Worm (Caenorhabditis elegans) whole organism, L2 larva: ENCODE results near the gene chil-10.
A peak's percentile ranks its signal among the peaks of the same experiment; 100 is the strongest.

Source experiments
- C34F6.9 ChIP-seq: fragments of 150-350 bp; optimal IDR thresholded peaks from 2 replicates; lab custom pipeline; 2014; ENCODE audit warnings: missing biosample characterization, missing genetic modification characterization
- F13H6.1 ChIP-seq: sonication (generic microtip); optimal IDR thresholded peaks from 2 replicates; lab custom pipeline; 2016; ENCODE audit warnings: missing genetic modification characterization, missing compliant biosample characterization
- R02D3.7 ChIP-seq: fragments of 150-350 bp; optimal IDR thresholded peaks from 2 replicates; lab custom pipeline; 2014; ENCODE audit warnings: missing biosample characterization, missing genetic modification characterization
- Y55F3AM.14 ChIP-seq: fragments of 200-800 bp; sonication (Bioruptor generic); optimal IDR thresholded peaks from 2 replicates; lab custom pipeline; 2018; ENCODE audit warnings: mild to moderate bottlenecking, missing genetic modification characterization, missing compliant biosample characterization
- alr-1 ChIP-seq: fragments of 150-350 bp; optimal IDR thresholded peaks from 2 replicates; lab custom pipeline; 2014; ENCODE audit warnings: missing biosample characterization, missing genetic modification characterization
- aly-2 ChIP-seq: fragments of 150-350 bp; optimal IDR thresholded peaks from 2 replicates; lab custom pipeline; 2014; ENCODE audit warnings: missing biosample characterization, missing genetic modification characterization
- ama-1 ChIP-seq: fragments of 150-350 bp; optimal IDR thresholded peaks from 2 replicates; lab custom pipeline; 2018; ENCODE audit warnings: inconsistent platforms
- blmp-1 ChIP-seq: sonication (generic microtip); optimal IDR thresholded peaks from 2 replicates; lab custom pipeline; 2017; ENCODE audit warnings: missing genetic modification characterization, mild to moderate bottlenecking, missing compliant biosample characterization, antibody characterized with exemption, moderate library complexity; ENCODE audit not compliant: insufficient read depth
- crh-2 ChIP-seq: sonication (generic microtip); optimal IDR thresholded peaks from 2 replicates; lab custom pipeline; 2017; ENCODE audit warnings: missing biosample characterization, missing genetic modification characterization
- egl-27 ChIP-seq: sonication (generic microtip); optimal IDR thresholded peaks from 3 replicates; lab custom pipeline; 2017; ENCODE audit warnings: missing biosample characterization, missing genetic modification reagents, missing genetic modification characterization
- elt-3 ChIP-seq: sonication (generic microtip); optimal IDR thresholded peaks from 2 replicates; lab custom pipeline; 2017; ENCODE audit warnings: missing biosample characterization, missing genetic modification characterization
- fos-1 ChIP-seq: fragments of 150-350 bp; optimal IDR thresholded peaks from 2 replicates; lab custom pipeline; 2014; ENCODE audit warnings: missing biosample characterization, missing genetic modification characterization
- gmeb-1 ChIP-seq: fragments of 150-350 bp; optimal IDR thresholded peaks from 2 replicates; lab custom pipeline; 2014; ENCODE audit warnings: missing biosample characterization, missing genetic modification characterization
- lin-11 ChIP-seq: fragments of 150-350 bp; sonication (generic microtip); optimal IDR thresholded peaks from 2 replicates; lab custom pipeline; 2014; ENCODE audit warnings: missing biosample characterization, missing genetic modification characterization, inconsistent platforms, mixed read lengths
- lin-13 ChIP-seq: fragments of 150-350 bp; optimal IDR thresholded peaks from 2 replicates; lab custom pipeline; 2014; ENCODE audit warnings: missing biosample characterization, missing genetic modification reagents, missing genetic modification characterization
- lin-39 ChIP-seq: fragments of 150-350 bp; optimal IDR thresholded peaks from 2 replicates; lab custom pipeline; 2014; ENCODE audit warnings: missing biosample characterization, missing genetic modification reagents, missing genetic modification characterization
- lsy-2 ChIP-seq, 2 experiments: fragments of 150-350 bp in 1 of 2; sonication (generic microtip) in 1 of 2; optimal IDR thresholded peaks; 2 replicates each; lab custom pipeline; 2014 to 2017; ENCODE audit warnings: missing biosample characterization in 2 of 2, missing genetic modification characterization in 2 of 2
- mab-5 ChIP-seq: fragments of 150-350 bp; optimal IDR thresholded peaks from 2 replicates; lab custom pipeline; 2014; ENCODE audit warnings: missing biosample characterization, missing genetic modification characterization
- mbf-1 ChIP-seq: sonication (generic microtip); optimal IDR thresholded peaks from 2 replicates; lab custom pipeline; 2017; ENCODE audit warnings: missing biosample characterization, missing genetic modification characterization
- nhr-10 ChIP-seq: sonication (generic microtip); optimal IDR thresholded peaks from 2 replicates; lab custom pipeline; 2017; ENCODE audit warnings: missing biosample characterization, missing genetic modification characterization
- nhr-11 ChIP-seq: fragments of 150-350 bp; optimal IDR thresholded peaks from 2 replicates; lab custom pipeline; 2014; ENCODE audit warnings: missing biosample characterization, missing genetic modification characterization
- nhr-12 ChIP-seq: fragments of 150-350 bp; optimal IDR thresholded peaks from 2 replicates; lab custom pipeline; 2014; ENCODE audit warnings: missing biosample characterization, missing genetic modification characterization
- nhr-129 ChIP-seq: fragments of 150-350 bp; optimal IDR thresholded peaks from 2 replicates; lab custom pipeline; 2014; ENCODE audit warnings: missing biosample characterization, missing genetic modification characterization
- nhr-21 ChIP-seq: fragments of 150-350 bp; optimal IDR thresholded peaks from 2 replicates; lab custom pipeline; 2014; ENCODE audit warnings: missing biosample characterization, missing genetic modification characterization
- nhr-237 ChIP-seq: fragments of 150-350 bp; optimal IDR thresholded peaks from 2 replicates; lab custom pipeline; 2014; ENCODE audit warnings: missing biosample characterization, missing genetic modification characterization
- nhr-25 ChIP-seq: fragments of 150-350 bp; sonication (generic microtip); optimal IDR thresholded peaks from 3 replicates; lab custom pipeline; 2014; ENCODE audit warnings: missing biosample characterization, missing genetic modification characterization
- nhr-6 ChIP-seq: fragments of 150-350 bp; optimal IDR thresholded peaks from 2 replicates; lab custom pipeline; 2014; ENCODE audit warnings: missing biosample characterization, missing genetic modification characterization
- nhr-77 ChIP-seq: fragments of 150-350 bp; optimal IDR thresholded peaks from 2 replicates; lab custom pipeline; 2014; ENCODE audit warnings: missing biosample characterization, missing genetic modification characterization
- peb-1 ChIP-seq: fragments of 150-350 bp; optimal IDR thresholded peaks from 2 replicates; lab custom pipeline; 2014; ENCODE audit warnings: missing biosample characterization, missing genetic modification characterization
- sem-4 ChIP-seq: fragments of 150-350 bp; optimal IDR thresholded peaks from 2 replicates; lab custom pipeline; 2014; ENCODE audit warnings: missing biosample characterization, missing genetic modification reagents, missing genetic modification characterization
- skn-1 ChIP-seq: sonication (generic microtip); optimal IDR thresholded peaks from 2 replicates; lab custom pipeline; 2017; ENCODE audit warnings: missing biosample characterization, missing genetic modification characterization
- sma-9 ChIP-seq, 2 experiments: fragments of 150-350 bp in 1 of 2; sonication (generic microtip) in 1 of 2; optimal IDR thresholded peaks; 2 replicates each; lab custom pipeline; 2014 to 2016; ENCODE audit warnings: missing genetic modification characterization in 2 of 2, mild to moderate bottlenecking in 1 of 2, missing biosample characterization in 1 of 2, missing compliant biosample characterization in 1 of 2, missing genetic modification reagents in 1 of 2, moderate library complexity in 1 of 2
- snpc-4 ChIP-seq: fragments of 150-350 bp; optimal IDR thresholded peaks from 2 replicates; lab custom pipeline; 2014; ENCODE audit warnings: missing biosample characterization, missing genetic modification characterization
- unc-39 ChIP-seq: fragments of 150-350 bp; optimal IDR thresholded peaks from 2 replicates; lab custom pipeline; 2014; ENCODE audit warnings: missing biosample characterization, missing genetic modification characterization
- unc-55 ChIP-seq: fragments of 150-350 bp; sonication (generic microtip); optimal IDR thresholded peaks from 3 replicates; lab custom pipeline; 2014; ENCODE audit warnings: missing biosample characterization, missing genetic modification reagents, missing genetic modification characterization
- zag-1 ChIP-seq: fragments of 150-350 bp; optimal IDR thresholded peaks from 2 replicates; lab custom pipeline; 2014; ENCODE audit warnings: missing biosample characterization, missing genetic modification characterization
- ztf-11 ChIP-seq: sonication (generic microtip); optimal IDR thresholded peaks from 2 replicates; lab custom pipeline; 2017; ENCODE audit warnings: missing biosample characterization, missing genetic modification characterization
- ztf-4 ChIP-seq: fragments of 150-350 bp; optimal IDR thresholded peaks from 2 replicates; lab custom pipeline; 2014; ENCODE audit warnings: missing biosample characterization, missing genetic modification characterization

The chil-10 gene

ce11 chrX:918097-918496 lies 39.6 kb upstream of the chil-10 start, which contains the start of gene F35H12.5:
Gene F35H12.5 (plus strand): TSS chrX:918397.
- TF ChIP-seq ztf-11 (no peak), sma-9 (GFP tag; optimal IDR thresholded peaks at IDR 0.05; lab: Kevin White, UChicago) (no peak), sma-9 (tag; optimal IDR thresholded peaks at IDR 0.05; lab: Kevin White, UChicago) (no peak), nhr-237 (tag; lab: Kevin White, UChicago) (no peak), nhr-6 (tag; lab: Kevin White, UChicago) (no peak), ztf-4 (tag; lab: Kevin White, UChicago) (no peak), nhr-12 (tag; lab: Kevin White, UChicago) (no peak), nhr-129 (tag; lab: Kevin White, UChicago) (no peak)

ce11 chrX:924495-925008 lies 33.1 kb upstream of the chil-10 start, which contains the start of the genes pifk-1 and tbc-11:
Gene pifk-1 (minus strand): TSS chrX:924511.
Gene tbc-11 (plus strand): TSS chrX:924958.
- TF ChIP-seq lsy-2 (tag; optimal IDR thresholded peaks at IDR 0.05; lab: Kevin White, UChicago), result peak in 1 of 2 experiments; percentile 64
- peak; percentile 15 for TF ChIP-seq sem-4 (tag; lab: Kevin White, UChicago)
- TF ChIP-seq gmeb-1 (tag; lab: Kevin White, UChicago), result no peak
- TF ChIP-seq lin-11 (tag; lab: Kevin White, UChicago), result no peak
- peak; percentile 44 for TF ChIP-seq F13H6.1 (tag; lab: Kevin White, UChicago)
- peak; percentile 2 for TF ChIP-seq sma-9 (GFP tag; optimal IDR thresholded peaks at IDR 0.05; lab: Kevin White, UChicago)
- no peak for TF ChIP-seq sma-9 (tag; optimal IDR thresholded peaks at IDR 0.05; lab: Kevin White, UChicago)
- peak; percentile 21 for TF ChIP-seq nhr-21 (tag; lab: Kevin White, UChicago)
- no peak for TF ChIP-seq nhr-10 (tag; lab: Kevin White, UChicago)
- no peak for TF ChIP-seq R02D3.7
- TF ChIP-seq aly-2 (tag; lab: Kevin White, UChicago), result no peak
- no peak for TF ChIP-seq elt-3 (tag; lab: Kevin White, UChicago)
- peak; percentile 55 for TF ChIP-seq C34F6.9 (tag; lab: Kevin White, UChicago)
- TF ChIP-seq crh-2 (tag; lab: Kevin White, UChicago), result peak; percentile 70
- no peak for TF ChIP-seq mab-5 (tag; lab: Kevin White, UChicago)
- peak; percentile 30 for TF ChIP-seq egl-27 (tag; lab: Kevin White, UChicago)
- no peak for TF ChIP-seq nhr-77 (tag; lab: Kevin White, UChicago)
- no peak for TF ChIP-seq snpc-4 (tag; lab: Kevin White, UChicago)
- peak; percentile 78 for TF ChIP-seq nhr-129 (tag; lab: Kevin White, UChicago)
- TF ChIP-seq fos-1 (tag; lab: Kevin White, UChicago), result peak; percentile 78
- no peak for TF ChIP-seq ztf-4 (tag; lab: Kevin White, UChicago)
- TF ChIP-seq mbf-1 (tag; lab: Kevin White, UChicago), result no peak
- TF ChIP-seq skn-1 (tag; lab: Kevin White, UChicago), result no peak
- peak; percentile 78 for TF ChIP-seq unc-55 (GFP tag; lab: Kevin White, UChicago)
- no peak for TF ChIP-seq Y55F3AM.14
- no peak for TF ChIP-seq unc-39 (tag; lab: Kevin White, UChicago)
- TF ChIP-seq nhr-6 (tag; lab: Kevin White, UChicago), result no peak
- peak; percentile 11 for TF ChIP-seq nhr-25 (tag; lab: Kevin White, UChicago)
- peak; percentile 2 for TF ChIP-seq zag-1 (tag; lab: Kevin White, UChicago)
- no peak for TF ChIP-seq peb-1 (tag; lab: Kevin White, UChicago)
- no peak for TF ChIP-seq nhr-11 (tag; lab: Kevin White, UChicago)

ce11 chrX:926125-926524 lies 31.6 kb upstream of the chil-10 start:
- TF ChIP-seq nhr-12 (tag; lab: Kevin White, UChicago), result no peak
- no peak for TF ChIP-seq alr-1
- no peak for TF ChIP-seq skn-1 (tag; lab: Kevin White, UChicago)
- TF ChIP-seq lin-13 (GFP tag; lab: Kevin White, UChicago), result no peak
- no peak for TF ChIP-seq nhr-237 (tag; lab: Kevin White, UChicago)
- no peak for TF ChIP-seq Y55F3AM.14
- TF ChIP-seq lin-39 (tag; lab: Kevin White, UChicago), result no peak
- TF ChIP-seq lin-11 (tag; lab: Kevin White, UChicago), result no peak
- no peak for TF ChIP-seq zag-1 (tag; lab: Kevin White, UChicago)

DNA sequence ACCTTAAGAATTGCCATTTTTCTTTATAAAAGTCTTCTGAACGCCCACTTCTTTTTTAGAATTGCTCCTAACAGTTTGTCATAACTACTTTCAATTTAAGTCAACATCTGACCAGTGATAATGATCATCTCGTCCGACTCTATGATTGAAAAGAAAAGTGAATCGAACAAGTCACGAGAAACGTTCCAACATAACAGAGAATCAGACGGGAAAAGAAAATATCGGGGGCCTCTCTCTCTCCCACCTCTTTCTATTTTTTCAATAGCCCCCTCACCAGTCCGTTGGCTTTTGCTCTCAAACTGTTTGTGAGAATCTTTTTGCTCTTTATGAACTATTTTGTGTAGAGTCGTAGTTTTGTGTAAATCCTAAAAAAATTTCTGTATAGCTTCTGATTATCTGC lies 30.0 kb upstream of the chil-10 start:
- TF ChIP-seq nhr-129 (tag; lab: Kevin White, UChicago), result peak; percentile 7
- no peak for TF ChIP-seq nhr-11 (tag; lab: Kevin White, UChicago)
- no peak for TF ChIP-seq nhr-6 (tag; lab: Kevin White, UChicago)
- TF ChIP-seq sma-9 (GFP tag; optimal IDR thresholded peaks at IDR 0.05; lab: Kevin White, UChicago), result peak; percentile 8
- TF ChIP-seq sma-9 (tag; optimal IDR thresholded peaks at IDR 0.05; lab: Kevin White, UChicago), result no peak
- TF ChIP-seq blmp-1 (tag; lab: Kevin White, UChicago), result peak; percentile 51
- TF ChIP-seq ama-1, result no peak
